Fruit fly (Drosophila melanogaster): ENCODE measurements around the gene Act5C.
A peak's percentile ranks its signal among the peaks of the same experiment; 100 is the strongest.

The Act5C gene

DNA sequence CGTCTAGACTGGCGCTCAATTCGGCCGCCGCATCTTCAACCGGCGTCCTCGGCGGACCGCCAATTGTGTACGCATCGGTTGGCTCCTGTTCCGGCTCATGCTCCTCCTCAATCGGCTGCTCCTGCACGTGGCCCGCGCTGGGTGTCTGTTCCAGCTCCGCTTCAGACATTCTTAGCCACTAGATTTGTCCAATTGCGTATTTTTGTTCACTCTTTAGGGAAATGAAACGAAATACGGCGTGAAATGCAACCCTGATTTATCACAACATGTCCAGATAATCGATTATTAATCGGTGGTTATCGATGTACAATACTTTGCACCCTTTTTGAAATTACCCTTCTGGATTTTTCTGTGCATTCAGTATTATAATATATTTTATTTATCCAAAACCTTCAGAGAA lies 24.1 kb upstream of the Act5C start, which contains the start of gene mof (continued):
- no peak for TF ChIP-seq Sox102F (GFP tag; optimal IDR thresholded peaks at IDR 0.05)
- no peak for TF ChIP-seq Nf-YA (GFP tag; IDR thresholded peaks at IDR 0.05)
- no peak for TF ChIP-seq CG8359 (GFP tag; optimal IDR thresholded peaks at IDR 0.05; ENCODE audit: borderline replicate concordance)
- no peak for TF ChIP-seq CkIIα-i1 (GFP tag; IDR thresholded peaks at IDR 0.05)
- no peak for TF ChIP-seq CG16863 (GFP tag; optimal IDR thresholded peaks at IDR 0.05)
- TF ChIP-seq Ets65A (GFP tag) = peak; percentile 27
- TF ChIP-seq CG6654 (GFP tag; optimal IDR thresholded peaks at IDR 0.05) = no peak
- TF ChIP-seq CG2678 (tag; optimal IDR thresholded peaks at IDR 0.05) = no peak
- TF ChIP-seq pho (GFP tag; optimal IDR thresholded peaks at IDR 0.05) = no peak
- peak; percentile 78 for TF ChIP-seq Dp (GFP tag; optimal IDR thresholded peaks at IDR 0.05)
- no peak for TF ChIP-seq CG3163 (GFP tag; optimal IDR thresholded peaks at IDR 0.05)
- no peak for TF ChIP-seq Hand (GFP tag; optimal IDR thresholded peaks at IDR 0.05)
- no peak for TF ChIP-seq CG33213 (GFP tag; optimal IDR thresholded peaks at IDR 0.05)
- no peak for TF ChIP-seq CG42726 (GFP tag; IDR thresholded peaks at IDR 0.05; ENCODE audit: partially characterized antibody)
- TF ChIP-seq Gug (GFP tag; IDR thresholded peaks at IDR 0.05) = no peak
- TF ChIP-seq CG12155 (GFP tag; optimal IDR thresholded peaks at IDR 0.05) = no peak
- peak; percentile 88 for TF ChIP-seq E2f2 (GFP tag; IDR thresholded peaks at IDR 0.05)
- TF ChIP-seq Sox100B (GFP tag; optimal IDR thresholded peaks at IDR 0.05) = no peak
- no peak for TF ChIP-seq zf30C (GFP tag; optimal IDR thresholded peaks at IDR 0.05)
- TF ChIP-seq CG15479 (GFP tag; optimal IDR thresholded peaks at IDR 0.05) = no peak
- TF ChIP-seq tgo (GFP tag; IDR thresholded peaks at IDR 0.05) = no peak
- TF ChIP-seq Gsc (GFP tag; IDR thresholded peaks at IDR 0.05) = no peak
- TF ChIP-seq CG13287 (GFP tag; IDR thresholded peaks at IDR 0.05; ENCODE audit: partially characterized antibody) = peak; percentile 84
- TF ChIP-seq E2f1 (GFP tag; IDR thresholded peaks at IDR 0.05) = no peak
- peak; percentile 69 for TF ChIP-seq CG16813 (GFP tag; IDR thresholded peaks at IDR 0.05; ENCODE audit: partially characterized antibody)
- TF ChIP-seq NC2α (GFP tag; optimal IDR thresholded peaks at IDR 0.05) = no peak
- TF ChIP-seq Hr51 (GFP tag; optimal IDR thresholded peaks at IDR 0.05) = no peak
- no peak for TF ChIP-seq ATbp (GFP tag; optimal IDR thresholded peaks at IDR 0.05)
- TF ChIP-seq Xrp1 (GFP tag; IDR thresholded peaks at IDR 0.05) = no peak
- TF ChIP-seq CG4424 (GFP tag; optimal IDR thresholded peaks at IDR 0.05) = no peak
- TF ChIP-seq grau (tag; optimal IDR thresholded peaks at IDR 0.05) = no peak
- TF ChIP-seq Hmx (GFP tag; optimal IDR thresholded peaks at IDR 0.05) = no peak
- TF ChIP-seq CG1832 (GFP tag; optimal IDR thresholded peaks at IDR 0.05) = no peak
- peak; percentile 5 for TF ChIP-seq Fer1 (GFP tag; optimal IDR thresholded peaks at IDR 0.05)
- no peak for TF ChIP-seq Antp (GFP tag; optimal IDR thresholded peaks at IDR 0.05)
- TF ChIP-seq Blimp-1 (GFP tag; optimal IDR thresholded peaks at IDR 0.05) = no peak
- no peak for TF ChIP-seq her (GFP tag; optimal IDR thresholded peaks at IDR 0.05)
- TF ChIP-seq Bdp1 (GFP tag; optimal IDR thresholded peaks at IDR 0.05) = no peak
- TF ChIP-seq Opbp (GFP tag; IDR thresholded peaks at IDR 0.05; ENCODE audit: partially characterized antibody) = peak; percentile 61; the same call in 2 of the 3 replicates
- TF ChIP-seq Drgx (GFP tag; IDR thresholded peaks at IDR 0.05) = no peak
- TF ChIP-seq CG2199 (GFP tag; IDR thresholded peaks at IDR 0.05) = no peak
- no peak for TF ChIP-seq Abd-B (GFP tag; optimal IDR thresholded peaks at IDR 0.05)
- no peak for TF ChIP-seq lbe (GFP tag; optimal IDR thresholded peaks at IDR 0.05)
- TF ChIP-seq CG2889 (GFP tag; IDR thresholded peaks at IDR 0.05) = no peak
- no peak for TF ChIP-seq CG5953 (GFP tag; IDR thresholded peaks at IDR 0.05)
- TF ChIP-seq CG4404 (GFP tag; IDR thresholded peaks at IDR 0.05) = no peak
- no peak for TF ChIP-seq CG10321 (GFP tag; IDR thresholded peaks at IDR 0.05)
- TF ChIP-seq Atf-2 (GFP tag; optimal IDR thresholded peaks at IDR 0.05) = no peak
- TF ChIP-seq lola (GFP tag; optimal IDR thresholded peaks at IDR 0.05) = no peak
- TF ChIP-seq kay (GFP tag; optimal IDR thresholded peaks at IDR 0.05) = no peak
- TF ChIP-seq CG12744 (GFP tag; optimal IDR thresholded peaks at IDR 0.05) = no peak
- no peak for TF ChIP-seq oc (tag; optimal IDR thresholded peaks at IDR 0.05)

Measured in whole organism, embryonic.